Worm (Caenorhabditis elegans): ENCODE results near the gene gst-39.

gst-39 gene

ce11 chrII:15217949-15218348, 46.2 kb upstream of the gst-39 start (continued):
- no peak for TF ChIP-seq mec-3 (tag; optimal IDR thresholded peaks at IDR 0.05; ENCODE audit: borderline replicate concordance)
- TF ChIP-seq ets-4 (tag; optimal IDR thresholded peaks at IDR 0.05): peak; percentile 24
- TF ChIP-seq madf-2 (tag; optimal IDR thresholded peaks at IDR 0.05): peak; percentile 22
- no peak for TF ChIP-seq ceh-19 (GFP tag; optimal IDR thresholded peaks at IDR 0.05)
- TF ChIP-seq ceh-45 (GFP tag; IDR thresholded peaks at IDR 0.05): no peak
- peak; percentile 7 for TF ChIP-seq nfya-1 (tag; optimal IDR thresholded peaks at IDR 0.05)
- peak; percentile 22 for TF ChIP-seq C38D4.7 (GFP tag; optimal IDR thresholded peaks at IDR 0.05)
- TF ChIP-seq fkh-10 (GFP tag; optimal IDR thresholded peaks at IDR 0.05): no peak
- no peak for TF ChIP-seq ama-1 (optimal IDR thresholded peaks at IDR 0.05)
- TF ChIP-seq T23F11.4 (GFP tag; optimal IDR thresholded peaks at IDR 0.05): peak; percentile 13
- no peak for TF ChIP-seq zip-5 (tag; optimal IDR thresholded peaks at IDR 0.05)
- TF ChIP-seq sdc-2 (tag; optimal IDR thresholded peaks at IDR 0.05): no peak
- TF ChIP-seq tbx-2 (tag; optimal IDR thresholded peaks at IDR 0.05): no peak
- TF ChIP-seq F13H6.1 (tag; optimal IDR thresholded peaks at IDR 0.05): peak; percentile 11
- TF ChIP-seq elt-4 (tag; optimal IDR thresholded peaks at IDR 0.05): no peak
- no peak for TF ChIP-seq eyg-1 (tag; optimal IDR thresholded peaks at IDR 0.05)
- TF ChIP-seq ceh-31 (tag; optimal IDR thresholded peaks at IDR 0.05): peak; percentile 27
- TF ChIP-seq K02D7.2 (tag; optimal IDR thresholded peaks at IDR 0.05): no peak
- no peak for TF ChIP-seq ceh-30 (tag; optimal IDR thresholded peaks at IDR 0.05)
- no peak for TF ChIP-seq pha-2 (tag; optimal IDR thresholded peaks at IDR 0.05)
- no peak for TF ChIP-seq ceh-24 (tag; optimal IDR thresholded peaks at IDR 0.05)
- no peak for TF ChIP-seq npax-4 (tag; optimal IDR thresholded peaks at IDR 0.05)
- no peak for TF ChIP-seq dmd-4 (tag; optimal IDR thresholded peaks at IDR 0.05; ENCODE audit: borderline replicate concordance)
- peak; percentile 22 for TF ChIP-seq dve-1 (tag; optimal IDR thresholded peaks at IDR 0.05)
- no peak for TF ChIP-seq ceh-6 (GFP tag; optimal IDR thresholded peaks at IDR 0.05)
- no peak for TF ChIP-seq che-1 (tag; optimal IDR thresholded peaks at IDR 0.05)
- TF ChIP-seq lim-6 (tag; optimal IDR thresholded peaks at IDR 0.05): no peak
- no peak for TF ChIP-seq fax-1 (tag; optimal IDR thresholded peaks at IDR 0.05)
- TF ChIP-seq fkh-6 (tag; optimal IDR thresholded peaks at IDR 0.05): no peak
- no peak for TF ChIP-seq ceh-2 (tag; optimal IDR thresholded peaks at IDR 0.05)
- no peak for TF ChIP-seq pag-3 (tag; optimal IDR thresholded peaks at IDR 0.05; ENCODE audit: borderline replicate concordance)
- no peak for TF ChIP-seq sox-2 (GFP tag; IDR thresholded peaks at IDR 0.05)
- TF ChIP-seq Y22D7AL.16 (tag; optimal IDR thresholded peaks at IDR 0.05): no peak
- no peak for TF ChIP-seq pat-9 (tag; optimal IDR thresholded peaks at IDR 0.05)
- no peak for TF ChIP-seq hlh-30 (tag; optimal IDR thresholded peaks at IDR 0.05; ENCODE audit: insufficient read depth)
- no peak for TF ChIP-seq ceh-9 (tag; optimal IDR thresholded peaks at IDR 0.05)
- TF ChIP-seq unc-42 (tag; optimal IDR thresholded peaks at IDR 0.05): no peak

ce11 chrII:15213732-15214131, 42.0 kb upstream of the gst-39 start:
- TF ChIP-seq rnt-1 (tag; optimal IDR thresholded peaks at IDR 0.05): peak; percentile 11
- TF ChIP-seq unc-86 (tag; optimal IDR thresholded peaks at IDR 0.05): no peak

- no peak for TF ChIP-seq hlh-13 (GFP tag; optimal IDR thresholded peaks at IDR 0.05)
- peak; percentile 14 for TF ChIP-seq ceh-18 (tag; optimal IDR thresholded peaks at IDR 0.05)
- TF ChIP-seq hlh-30 (tag; optimal IDR thresholded peaks at IDR 0.05; ENCODE audit: insufficient read depth): peak; percentile 29
These were observed 40.7 kb upstream of the gst-39 start for ce11 chrII:15212260-15212914.
